Fruit fly (Drosophila melanogaster): ENCODE data around the gene CG11523.

The CG11523 gene

dm6 chr3L:22287994-22288766 is 21.7 kb upstream of the CG11523 start, which contains the start of the genes Hem and IleRS (continued):
- TF ChIP-seq ssp (GFP tag; IDR thresholded peaks at IDR 0.05) (peak; percentile 78), tll (GFP tag; optimal IDR thresholded peaks at IDR 0.05) (peak in 1 of 2 experiments; percentile 50), Tbp (GFP tag; optimal IDR thresholded peaks at IDR 0.05) (no peak), caup (GFP tag; optimal IDR thresholded peaks at IDR 0.05; ENCODE audit: severe bottlenecking) (peak; percentile 89), CG11696 (GFP tag; IDR thresholded peaks at IDR 0.05) (peak; percentile 75), Taf1 (GFP tag; IDR thresholded peaks at IDR 0.05) (peak; percentile 76), Asciz (GFP tag; optimal IDR thresholded peaks at IDR 0.05) (peak; percentile 87), Spps (tag; optimal IDR thresholded peaks at IDR 0.05) (peak; percentile 90), CG4424 (GFP tag; optimal IDR thresholded peaks at IDR 0.05) (peak; percentile 96), CG3281 (GFP tag; optimal IDR thresholded peaks at IDR 0.05) (no peak), CG10209 (GFP tag; optimal IDR thresholded peaks at IDR 0.05) (peak; percentile 91), ro (GFP tag; IDR thresholded peaks at IDR 0.05) (peak; percentile 75), ftz-f1 (GFP tag; optimal IDR thresholded peaks at IDR 0.05) (peak; percentile 89), so (GFP tag; IDR thresholded peaks at IDR 0.05) (peak; percentile 87), knrl (GFP tag; IDR thresholded peaks at IDR 0.05; ENCODE audit: partially characterized antibody) (peak; percentile 72), CoRest (tag; optimal IDR thresholded peaks at IDR 0.05) (peak; percentile 96), CG15696 (tag; optimal IDR thresholded peaks at IDR 0.05) (peak; percentile 89), Trl (optimal IDR thresholded peaks at IDR 0.05) (no peak), Trl (GFP tag; optimal IDR thresholded peaks at IDR 0.05) (peak; percentile 81), CG15269 (tag; optimal IDR thresholded peaks at IDR 0.05) (peak; percentile 92), Lhr (GFP tag; optimal IDR thresholded peaks at IDR 0.05) (peak; percentile 87), BEAF-32 (GFP tag; optimal IDR thresholded peaks at IDR 0.05) (peak; percentile 80), gsb-n (tag; optimal IDR thresholded peaks at IDR 0.05) (no peak), Pdp1 (GFP tag; optimal IDR thresholded peaks at IDR 0.05) (peak in 1 of 2 experiments; percentile 83), Hand (GFP tag; optimal IDR thresholded peaks at IDR 0.05) (peak; percentile 70), CG8281 (tag; optimal IDR thresholded peaks at IDR 0.05) (peak; percentile 71), CG6683 (GFP tag; optimal IDR thresholded peaks at IDR 0.05) (peak; percentile 74), lola (GFP tag; optimal IDR thresholded peaks at IDR 0.05) (peak in 1 of 3 experiments; percentile 95), CG4730 (GFP tag; IDR thresholded peaks at IDR 0.05) (peak; percentile 85), Dip2 (GFP tag; IDR thresholded peaks at IDR 0.05) (no peak), ems (GFP tag; optimal IDR thresholded peaks at IDR 0.05) (peak; percentile 62), dmrt99B (tag; optimal IDR thresholded peaks at IDR 0.05) (no peak), chinmo (GFP tag; IDR thresholded peaks at IDR 0.05; ENCODE audit: partially characterized antibody) (peak; percentile 86; the same call in 3 of the 4 replicates), hth (optimal IDR thresholded peaks at IDR 0.05) (no peak), crp (GFP tag; optimal IDR thresholded peaks at IDR 0.05) (peak; percentile 79 to 95), ind (GFP tag; optimal IDR thresholded peaks at IDR 0.05) (peak; percentile 95), klu (GFP tag; IDR thresholded peaks at IDR 0.05) (peak; percentile 84), CG14710 (tag; optimal IDR thresholded peaks at IDR 0.05) (peak; percentile 96), CG17361 (GFP tag; IDR thresholded peaks at IDR 0.05) (peak; percentile 97), nau (GFP tag; optimal IDR thresholded peaks at IDR 0.05) (no peak), bsh (GFP tag; optimal IDR thresholded peaks at IDR 0.05) (peak in 1 of 2 experiments; percentile 94), CG8388 (GFP tag; optimal IDR thresholded peaks at IDR 0.05) (peak; percentile 91), CG6854 (GFP tag; optimal IDR thresholded peaks at IDR 0.05) (peak; percentile 69), odd (GFP tag; optimal IDR thresholded peaks at IDR 0.05) (no peak), HHEX (GFP tag; optimal IDR thresholded peaks at IDR 0.05) (peak; percentile 86), CG13894 (tag; optimal IDR thresholded peaks at IDR 0.05) (no peak), CG7839 (tag; optimal IDR thresholded peaks at IDR 0.05) (peak; percentile 94)

Measured in whole organism, embryonic.